Worm (Caenorhabditis elegans): ENCODE results near the gene F47D12.6.

Gene F47D12.6

ce11 chrIII:6270277-6270676 is 16.8 kb downstream of the F47D12.6 start, which contains the start of gene srg-3:
Gene srg-3, minus strand, starts transcription at chrIII:6270377.
- TF ChIP-seq hlh-8 (tag; optimal IDR thresholded peaks at IDR 0.05), result no peak
- no peak for TF ChIP-seq tbx-7 (tag; optimal IDR thresholded peaks at IDR 0.05)
- TF ChIP-seq unc-3 (GFP tag; conservative IDR thresholded peaks at IDR 0.05), result no peak
- no peak for TF ChIP-seq unc-3 (tag; optimal IDR thresholded peaks at IDR 0.05)
- no peak for TF ChIP-seq rnt-1 (tag; optimal IDR thresholded peaks at IDR 0.05)
- TF ChIP-seq ref-2 (tag; optimal IDR thresholded peaks at IDR 0.05), result no peak
- no peak for TF ChIP-seq fkh-10 (GFP tag; optimal IDR thresholded peaks at IDR 0.05)
- no peak for TF ChIP-seq elt-2 (tag; optimal IDR thresholded peaks at IDR 0.05)
- TF ChIP-seq hlh-6 (tag; optimal IDR thresholded peaks at IDR 0.05), result no peak
- no peak for TF ChIP-seq ceh-31 (tag; optimal IDR thresholded peaks at IDR 0.05)
- no peak for TF ChIP-seq nhr-11 (tag; optimal IDR thresholded peaks at IDR 0.05)

- no peak for TF ChIP-seq T23F11.4 (GFP tag; optimal IDR thresholded peaks at IDR 0.05)
- TF ChIP-seq ztf-16 (tag; optimal IDR thresholded peaks at IDR 0.05), result no peak
These were observed 19.0 kb downstream of the F47D12.6 start, which contains the start of gene srg-7 for ce11 chrIII:6268061-6268460. Gene srg-7, minus strand, starts transcription at chrIII:6268161.

- TF ChIP-seq pros-1 (tag; optimal IDR thresholded peaks at IDR 0.05) (no peak), ceh-19 (GFP tag; optimal IDR thresholded peaks at IDR 0.05) (no peak), hlh-15 (tag; optimal IDR thresholded peaks at IDR 0.05) (no peak), zip-5 (tag; optimal IDR thresholded peaks at IDR 0.05) (no peak), T23F11.4 (GFP tag; optimal IDR thresholded peaks at IDR 0.05) (no peak), ceh-24 (tag; optimal IDR thresholded peaks at IDR 0.05) (no peak), hlh-8 (tag; optimal IDR thresholded peaks at IDR 0.05) (no peak), unc-55 (GFP tag; optimal IDR thresholded peaks at IDR 0.05) (no peak), K09A11.1 (tag; optimal IDR thresholded peaks at IDR 0.05; ENCODE audit: insufficient read depth) (no peak), fkh-6 (tag; optimal IDR thresholded peaks at IDR 0.05) (no peak), fkh-10 (GFP tag; optimal IDR thresholded peaks at IDR 0.05) (no peak), ref-2 (tag; optimal IDR thresholded peaks at IDR 0.05) (no peak), ceh-22 (tag; optimal IDR thresholded peaks at IDR 0.05) (no peak), ceh-31 (tag; optimal IDR thresholded peaks at IDR 0.05) (no peak), lin-11 (tag; optimal IDR thresholded peaks at IDR 0.05) (no peak), pqm-1 (tag; optimal IDR thresholded peaks at IDR 0.05) (no peak), unc-3 (GFP tag; conservative IDR thresholded peaks at IDR 0.05) (no peak), unc-3 (tag; optimal IDR thresholded peaks at IDR 0.05) (no peak), ceh-18 (tag; optimal IDR thresholded peaks at IDR 0.05) (no peak), Y22D7AL.16 (tag; optimal IDR thresholded peaks at IDR 0.05) (no peak)
These were observed 21.2 kb downstream of the F47D12.6 start, which contains the start of gene srg-6 for ce11 chrIII:6265911-6266310. Gene srg-6, minus strand, starts transcription at chrIII:6266011.

ce11 chrIII:6264447-6264846 is 22.6 kb downstream of the F47D12.6 start, which contains the start of gene srg-5:
Gene srg-5, minus strand, starts transcription at chrIII:6264547.
- no peak for TF ChIP-seq K09A11.1 (tag; optimal IDR thresholded peaks at IDR 0.05; ENCODE audit: insufficient read depth)
- TF ChIP-seq Y22D7AL.16 (tag; optimal IDR thresholded peaks at IDR 0.05), result no peak
- TF ChIP-seq hlh-15 (tag; optimal IDR thresholded peaks at IDR 0.05), result no peak
- no peak for TF ChIP-seq hlh-6 (tag; optimal IDR thresholded peaks at IDR 0.05)
- no peak for TF ChIP-seq ceh-31 (tag; optimal IDR thresholded peaks at IDR 0.05)
- no peak for TF ChIP-seq elt-4 (tag; optimal IDR thresholded peaks at IDR 0.05)

ce11 chrIII:6261985-6262384 is 25.1 kb downstream of the F47D12.6 start, which contains the start of gene srg-4:
Gene srg-4, minus strand, starts transcription at chrIII:6262085.
- TF ChIP-seq hlh-13 (GFP tag; optimal IDR thresholded peaks at IDR 0.05), result no peak
- no peak for TF ChIP-seq ztf-16 (tag; optimal IDR thresholded peaks at IDR 0.05)
- no peak for TF ChIP-seq F13H6.1 (tag; optimal IDR thresholded peaks at IDR 0.05)
- TF ChIP-seq pqm-1 (tag; optimal IDR thresholded peaks at IDR 0.05), result no peak
- no peak for TF ChIP-seq ceh-14 (tag; optimal IDR thresholded peaks at IDR 0.05)
- TF ChIP-seq unc-42 (tag; optimal IDR thresholded peaks at IDR 0.05), result no peak
- no peak for TF ChIP-seq elt-2 (tag; optimal IDR thresholded peaks at IDR 0.05)

ce11 chrIII:6260115-6260514 is 27.0 kb downstream of the F47D12.6 start, which contains the start of gene srg-2:
Gene srg-2, minus strand, starts transcription at chrIII:6260215.
- TF ChIP-seq K02D7.2 (tag; optimal IDR thresholded peaks at IDR 0.05), result no peak
- TF ChIP-seq elt-2 (tag; optimal IDR thresholded peaks at IDR 0.05), result no peak
- TF ChIP-seq tbx-7 (tag; optimal IDR thresholded peaks at IDR 0.05), result no peak
- no peak for TF ChIP-seq sdc-2 (tag; optimal IDR thresholded peaks at IDR 0.05)
- TF ChIP-seq ceh-30 (tag; optimal IDR thresholded peaks at IDR 0.05), result no peak
- no peak for TF ChIP-seq nhr-232 (tag; optimal IDR thresholded peaks at IDR 0.05)
- no peak for TF ChIP-seq ets-4 (tag; optimal IDR thresholded peaks at IDR 0.05)
- no peak for TF ChIP-seq elt-4 (tag; optimal IDR thresholded peaks at IDR 0.05)
- TF ChIP-seq ceh-2 (tag; optimal IDR thresholded peaks at IDR 0.05), result no peak
- no peak for TF ChIP-seq unc-3 (GFP tag; conservative IDR thresholded peaks at IDR 0.05)
- TF ChIP-seq unc-3 (tag; optimal IDR thresholded peaks at IDR 0.05), result no peak
- TF ChIP-seq ceh-45 (GFP tag; IDR thresholded peaks at IDR 0.05), result no peak
- no peak for TF ChIP-seq nhr-11 (tag; optimal IDR thresholded peaks at IDR 0.05)
- TF ChIP-seq pqm-1 (tag; optimal IDR thresholded peaks at IDR 0.05), result no peak
- TF ChIP-seq Y22D7AL.16 (tag; optimal IDR thresholded peaks at IDR 0.05), result no peak
- no peak for TF ChIP-seq ceh-6 (GFP tag; optimal IDR thresholded peaks at IDR 0.05)
- no peak for TF ChIP-seq pat-9 (tag; optimal IDR thresholded peaks at IDR 0.05)
- no peak for TF ChIP-seq pha-2 (tag; optimal IDR thresholded peaks at IDR 0.05)
